Fruit fly (Drosophila melanogaster) whole organism, embryonic: ENCODE results near the gene roq.

Source experiments
- Aef1 ChIP-seq: fragments of 200-800 bp; sonication (Bioruptor generic); IDR thresholded peaks from 3 replicates; pipeline ENCODE4 v1.3.6; 2022; ENCODE audit warnings: missing biosample characterization, missing genetic modification characterization
- CG10274 ChIP-seq: fragments of 200-800 bp; sonication (Bioruptor generic); optimal IDR thresholded peaks from 3 replicates; lab custom pipeline; 2017; ENCODE audit warnings: missing biosample characterization, mild to moderate bottlenecking, missing genetic modification characterization
- CG10366 ChIP-seq: fragments of 200-800 bp; sonication (Bioruptor generic); IDR thresholded peaks from 2 replicates; pipeline ENCODE4 v1.3.6; 2022; ENCODE audit warnings: missing biosample characterization, missing genetic modification characterization
- CG11456 ChIP-seq: fragments of 200-800 bp; sonication (Bioruptor generic); IDR thresholded peaks from 3 replicates; pipeline ENCODE4 v1.3.6; 2022; ENCODE audit warnings: missing biosample characterization, missing genetic modification characterization
- CG12219 ChIP-seq: fragments of 200-800 bp; sonication (Bioruptor generic); optimal IDR thresholded peaks from 3 replicates; lab custom pipeline; 2018; ENCODE audit warnings: missing biosample characterization, mild to moderate bottlenecking, missing genetic modification characterization
- CG13424 ChIP-seq: fragments of 200-800 bp; sonication (Bioruptor generic); optimal IDR thresholded peaks from 2 replicates; lab custom pipeline; 2019; ENCODE audit warnings: missing biosample characterization, mild to moderate bottlenecking, missing genetic modification characterization, moderate library complexity
- CG13775 ChIP-seq: fragments of 200-800 bp; sonication (Bioruptor generic); optimal IDR thresholded peaks from 3 replicates; lab custom pipeline; 2017; ENCODE audit warnings: missing biosample characterization, mild to moderate bottlenecking, missing genetic modification characterization
- CG14667 ChIP-seq: fragments of 200-800 bp; sonication (Bioruptor generic); IDR thresholded peaks from 2 replicates; pipeline ENCODE4 v1.3.6; 2022; ENCODE audit warnings: missing biosample characterization, missing genetic modification characterization
- CG17802 ChIP-seq: fragments of 200-800 bp; sonication (Bioruptor generic); optimal IDR thresholded peaks from 2 replicates; lab custom pipeline; 2018; ENCODE audit warnings: missing biosample characterization, mild to moderate bottlenecking, missing genetic modification characterization, moderate library complexity
- CG17912 ChIP-seq: fragments of 200-800 bp; sonication (Bioruptor generic); optimal IDR thresholded peaks from 2 replicates; lab custom pipeline; 2018; ENCODE audit warnings: missing biosample characterization, mild to moderate bottlenecking, missing genetic modification characterization
- CG18599 ChIP-seq: fragments of 200-800 bp; sonication (Bioruptor generic); optimal IDR thresholded peaks from 3 replicates; lab custom pipeline; 2017; ENCODE audit warnings: missing biosample characterization, missing genetic modification characterization, mild to moderate bottlenecking, moderate library complexity, missing genetic modification reagents
- CG2875 ChIP-seq: fragments of 200-800 bp; sonication (Bioruptor generic); optimal IDR thresholded peaks from 2 replicates; lab custom pipeline; 2017; ENCODE audit warnings: missing biosample characterization, mild to moderate bottlenecking, missing genetic modification characterization, missing genetic modification reagents
- CG30020 ChIP-seq: fragments of 200-800 bp; optimal IDR thresholded peaks from 2 replicates; lab custom pipeline; 2019; ENCODE audit warnings: missing biosample characterization, mild to moderate bottlenecking, missing genetic modification characterization, moderate library complexity
- CG31365 ChIP-seq: fragments of 200-800 bp; sonication (Bioruptor generic); optimal IDR thresholded peaks from 2 replicates; lab custom pipeline; 2018; ENCODE audit warnings: missing biosample characterization, mild to moderate bottlenecking, missing genetic modification characterization
- CG34224 ChIP-seq: fragments of 200-800 bp; sonication (Bioruptor generic); IDR thresholded peaks from 3 replicates; pipeline ENCODE4 v1.3.6; 2022; ENCODE audit warnings: missing biosample characterization, missing genetic modification characterization; ENCODE audit not compliant: partially characterized antibody
- CG4730 ChIP-seq: fragments of 200-800 bp; sonication (Bioruptor generic); IDR thresholded peaks from 2 replicates; pipeline ENCODE4 v1.3.6; 2022; ENCODE audit warnings: missing biosample characterization, missing genetic modification characterization
- CG5180 ChIP-seq: fragments of 200-800 bp; sonication (Bioruptor generic); optimal IDR thresholded peaks from 3 replicates; lab custom pipeline; 2017; ENCODE audit warnings: missing biosample characterization, missing genetic modification characterization, mild to moderate bottlenecking, moderate library complexity, missing genetic modification reagents
- CG5245 ChIP-seq: fragments of 200-800 bp; sonication (Bioruptor generic); optimal IDR thresholded peaks from 3 replicates; lab custom pipeline; 2016; ENCODE audit warnings: missing biosample characterization, missing genetic modification characterization
- CG6254 ChIP-seq: fragments of 200-800 bp; sonication (Bioruptor generic); optimal IDR thresholded peaks from 3 replicates; lab custom pipeline; 2017; ENCODE audit warnings: mild to moderate bottlenecking, missing biosample characterization, missing genetic modification reagents, missing genetic modification characterization
- CG6654 ChIP-seq: fragments of 200-800 bp; sonication (Bioruptor generic); optimal IDR thresholded peaks from 2 replicates; lab custom pipeline; 2017; ENCODE audit warnings: missing biosample characterization, mild to moderate bottlenecking, missing genetic modification characterization
- CG6689 ChIP-seq: fragments of 200-800 bp; sonication (Bioruptor generic); IDR thresholded peaks from 2 replicates; pipeline ENCODE4 v1.3.6; 2022; ENCODE audit warnings: missing biosample characterization, missing genetic modification characterization
- CG9215 ChIP-seq: fragments of 200-800 bp; sonication (Bioruptor generic); IDR thresholded peaks from 2 replicates; pipeline ENCODE4 v1.3.6; 2022; ENCODE audit warnings: missing biosample characterization, missing genetic modification characterization
- D ChIP-seq, 2 experiments: fragments of 200-800 bp in 1 of 2; fragments of >200 bp in 1 of 2; sonication (Bioruptor generic) in 1 of 2; optimal IDR thresholded peaks; 2 replicates in 1 of 2; 3 replicates in 1 of 2; lab custom pipeline; 2017; ENCODE audit warnings: mild to moderate bottlenecking in 1 of 2, missing biosample characterization in 1 of 2, missing genetic modification characterization in 1 of 2, missing genetic modification reagents in 1 of 2
- Doc2 ChIP-seq: fragments of 200-800 bp; sonication (Bioruptor generic); IDR thresholded peaks from 2 replicates; pipeline ENCODE4 v1.3.6; 2022; ENCODE audit warnings: missing biosample characterization, missing genetic modification characterization
- HLH4C ChIP-seq: fragments of 200-800 bp; sonication (Bioruptor generic); IDR thresholded peaks from 3 replicates; pipeline ENCODE4 v1.3.6; 2022; ENCODE audit warnings: missing biosample characterization, missing genetic modification characterization; ENCODE audit not compliant: partially characterized antibody
- HLHmδ ChIP-seq: fragments of 200-800 bp; sonication (Bioruptor generic); optimal IDR thresholded peaks from 2 replicates; lab custom pipeline; 2018; ENCODE audit warnings: missing biosample characterization, mild to moderate bottlenecking, missing genetic modification characterization, moderate library complexity
- HmgD ChIP-seq: fragments of 200-800 bp; sonication (Bioruptor generic); optimal IDR thresholded peaks from 3 replicates; lab custom pipeline; 2016; ENCODE audit warnings: missing biosample characterization, missing genetic modification characterization
- Jarid2 ChIP-seq: fragments of 200-800 bp; sonication (Bioruptor generic); optimal IDR thresholded peaks from 3 replicates; lab custom pipeline; 2017; ENCODE audit warnings: mild to moderate bottlenecking, missing biosample characterization, missing genetic modification reagents, missing genetic modification characterization
- Kr ChIP-seq: fragments of 200-800 bp; sonication (Bioruptor generic); optimal IDR thresholded peaks from 2 replicates; lab custom pipeline; 2017; ENCODE audit warnings: missing biosample characterization, mild to moderate bottlenecking, missing genetic modification characterization
- Sox102F ChIP-seq: fragments of 200-800 bp; sonication (Bioruptor generic); optimal IDR thresholded peaks from 2 replicates; lab custom pipeline; 2018; ENCODE audit warnings: missing biosample characterization, mild to moderate bottlenecking, missing genetic modification characterization, moderate library complexity
- ac ChIP-seq: fragments of 200-800 bp; sonication (Bioruptor generic); optimal IDR thresholded peaks from 3 replicates; lab custom pipeline; 2017; ENCODE audit warnings: missing biosample characterization, mild to moderate bottlenecking, missing genetic modification characterization
- bab2 ChIP-seq: fragments of 200-800 bp; sonication (Bioruptor generic); optimal IDR thresholded peaks from 2 replicates; lab custom pipeline; 2016; ENCODE audit warnings: missing biosample characterization, missing genetic modification characterization
- chif ChIP-seq, 2 experiments: fragments of 200-800 bp; sonication (Bioruptor generic); optimal IDR thresholded peaks; 3 replicates each; lab custom pipeline; 2016; ENCODE audit warnings: missing biosample characterization in 2 of 2, missing genetic modification characterization in 2 of 2
- ci ChIP-seq: fragments of 200-800 bp; sonication (Bioruptor generic); IDR thresholded peaks from 3 replicates; pipeline ENCODE4 v1.3.6; 2022; ENCODE audit warnings: missing biosample characterization, missing genetic modification characterization
- dimm ChIP-seq: fragments of 200-800 bp; sonication (Bioruptor generic); IDR thresholded peaks from 2 replicates; pipeline ENCODE4 v1.3.6; 2022; ENCODE audit warnings: missing biosample characterization, missing genetic modification characterization
- fd3F ChIP-seq: fragments of 200-800 bp; sonication (Bioruptor generic); optimal IDR thresholded peaks from 2 replicates; lab custom pipeline; 2018; ENCODE audit warnings: missing biosample characterization, mild to moderate bottlenecking, missing genetic modification characterization, moderate library complexity
- ftz-f1 ChIP-seq: fragments of 200-800 bp; sonication (Bioruptor generic); optimal IDR thresholded peaks from 2 replicates; lab custom pipeline; 2016; ENCODE audit warnings: missing biosample characterization, missing genetic modification characterization
- gfzf ChIP-seq: fragments of 200-800 bp; sonication (Bioruptor generic); optimal IDR thresholded peaks from 2 replicates; lab custom pipeline; 2016; ENCODE audit warnings: missing biosample characterization, mild to moderate bottlenecking, missing genetic modification characterization, moderate library complexity
- lmd ChIP-seq: fragments of 200-800 bp; sonication (Bioruptor generic); IDR thresholded peaks from 2 replicates; pipeline ENCODE4 v1.3.6; 2022; ENCODE audit warnings: missing biosample characterization, missing genetic modification characterization
- luna ChIP-seq: fragments of 200-800 bp; sonication (Bioruptor generic); optimal IDR thresholded peaks from 2 replicates; lab custom pipeline; 2016; ENCODE audit warnings: missing biosample characterization, missing genetic modification characterization
- odd ChIP-seq: fragments of 200-800 bp; sonication (Bioruptor generic); optimal IDR thresholded peaks from 2 replicates; lab custom pipeline; 2017; ENCODE audit warnings: missing biosample characterization, mild to moderate bottlenecking, missing genetic modification characterization
- pita ChIP-seq: fragments of 200-800 bp; sonication (Bioruptor generic); optimal IDR thresholded peaks from 2 replicates; lab custom pipeline; 2017; ENCODE audit warnings: missing biosample characterization, mild to moderate bottlenecking, missing genetic modification characterization
- pum ChIP-seq: fragments of 200-800 bp; sonication (Bioruptor generic); optimal IDR thresholded peaks from 2 replicates; lab custom pipeline; 2016; ENCODE audit warnings: missing biosample characterization, missing genetic modification characterization
- pzg ChIP-seq: fragments of 200-800 bp; sonication (Bioruptor generic); optimal IDR thresholded peaks from 3 replicates; lab custom pipeline; 2018; ENCODE audit warnings: missing biosample characterization, mild to moderate bottlenecking, missing genetic modification characterization, moderate library complexity
- rib ChIP-seq: fragments of 200-800 bp; sonication (Bioruptor generic); IDR thresholded peaks from 2 replicates; pipeline ENCODE4 v1.3.6; 2022; ENCODE audit warnings: missing biosample characterization, missing genetic modification characterization
- stc ChIP-seq: fragments of 200-800 bp; sonication (Bioruptor generic); IDR thresholded peaks from 2 replicates; pipeline ENCODE4 v1.3.6; 2022; ENCODE audit warnings: missing biosample characterization, missing genetic modification characterization
- tll ChIP-seq, 2 experiments: fragments of 200-800 bp in 1 of 2; fragments of >200 bp in 1 of 2; sonication (Bioruptor generic) in 1 of 2; optimal IDR thresholded peaks; 2 replicates each; lab custom pipeline; 2017 to 2019; ENCODE audit warnings: missing biosample characterization in 2 of 2, missing genetic modification characterization in 2 of 2, mild to moderate bottlenecking in 1 of 2, moderate library complexity in 1 of 2
- toy ChIP-seq: fragments of 200-800 bp; sonication (Bioruptor generic); IDR thresholded peaks from 2 replicates; pipeline ENCODE4 v1.3.6; 2022; ENCODE audit warnings: missing biosample characterization, missing genetic modification characterization
- wor ChIP-seq: fragments of 200-800 bp; sonication (Bioruptor generic); IDR thresholded peaks from 2 replicates; pipeline ENCODE4 v1.3.6; 2022; ENCODE audit warnings: missing biosample characterization, missing genetic modification characterization

roq gene

dm6 chr3L:16419059-16419773 is 40.9 kb upstream of the roq start, which contains the start of the genes TyrRS and CG33158 (continued):
- TF ChIP-seq CG12219 (GFP tag; lab: Kevin White, UChicago) (no peak), Aef1 (GFP tag; lab: Robert Waterston, UW) (no peak), CG10274 (GFP tag; lab: Kevin White, UChicago) (no peak), CG10366 (GFP tag; lab: Robert Waterston, UW) (no peak), fd3F (GFP tag; lab: Kevin White, UChicago) (no peak), CG6689 (GFP tag; lab: Robert Waterston, UW) (no peak), CG13424 (peak; percentile 16), CG5245 (no peak), rib (GFP tag; lab: Robert Waterston, UW) (no peak), pum (GFP tag; lab: Kevin White, UChicago) (no peak), CG5180 (GFP tag; lab: Kevin White, UChicago) (no peak), tll (GFP tag; optimal IDR thresholded peaks at IDR 0.05; lab: Kevin White, UChicago) (no peak), wor (GFP tag; lab: Robert Waterston, UW) (no peak), lmd (GFP tag; lab: Robert Waterston, UW) (no peak), Doc2 (GFP tag; lab: Robert Waterston, UW) (no peak), CG9215 (GFP tag; lab: Robert Waterston, UW) (no peak), pzg (GFP tag; lab: Kevin White, UChicago) (peak; percentile 51), CG17912 (GFP tag; lab: Kevin White, UChicago) (no peak), odd (GFP tag; lab: Kevin White, UChicago) (no peak), CG13775 (GFP tag; lab: Kevin White, UChicago) (no peak), bab2 (no peak), CG6654 (GFP tag; lab: Kevin White, UChicago) (no peak), HLHmδ (no peak), Sox102F (no peak), CG17802 (tag; lab: Kevin White, UChicago) (no peak), CG31365 (tag; lab: Kevin White, UChicago) (no peak), dimm (GFP tag; lab: Robert Waterston, UW) (no peak), CG2875 (GFP tag; lab: Kevin White, UChicago) (no peak), CG30020 (tag; lab: Kevin White, UChicago) (no peak), CG18599 (no peak), HmgD (no peak), ci (GFP tag; lab: Robert Waterston, UW) (no peak), chif (GFP tag; optimal IDR thresholded peaks at IDR 0.05; lab: Kevin White, UChicago) (no peak), CG11456 (GFP tag; lab: Robert Waterston, UW) (no peak), CG4730 (no peak), HLH4C (GFP tag; lab: Robert Waterston, UW) (no peak), stc (GFP tag; lab: Robert Waterston, UW) (no peak), CG34224 (GFP tag; lab: Robert Waterston, UW) (0 out of 3 replicates have a peak, but pooled peaks have one; percentile 16), CG6254 (GFP tag; lab: Kevin White, UChicago) (no peak), D (optimal IDR thresholded peaks at IDR 0.05; lab: Kevin White, UChicago) (no peak), D (GFP tag; optimal IDR thresholded peaks at IDR 0.05; lab: Kevin White, UChicago) (no peak), ac (GFP tag; lab: Kevin White, UChicago) (no peak), Jarid2 (GFP tag; lab: Kevin White, UChicago) (no peak), ftz-f1 (GFP tag; lab: Kevin White, UChicago) (no peak), luna (no peak), gfzf (GFP tag; lab: Kevin White, UChicago) (peak; percentile 77), toy (no peak), Kr (GFP tag; lab: Kevin White, UChicago) (no peak), CG14667 (no peak), pita (GFP tag; lab: Kevin White, UChicago) (no peak)
